Worm (Caenorhabditis elegans): Measurements from ENCODE around the gene R01E6.2.

ce11 chrX:13542757-13543156 lies 23.6 kb downstream of the R01E6.2 start:
- TF ChIP-seq sdc-2 (tag; optimal IDR thresholded peaks at IDR 0.05): no peak
- no peak for TF ChIP-seq sox-4 (tag; optimal IDR thresholded peaks at IDR 0.05)
- no peak for TF ChIP-seq pat-9 (tag; optimal IDR thresholded peaks at IDR 0.05)
- no peak for TF ChIP-seq ceh-48 (tag; optimal IDR thresholded peaks at IDR 0.05)
- no peak for TF ChIP-seq pha-4 (tag; optimal IDR thresholded peaks at IDR 0.05)
